Worm (Caenorhabditis elegans) whole organism, mixed stage, embryonic: Measurements from ENCODE around the gene Y54G11A.1.

Source experiments
- ces-1 ChIP-seq: fragments of 150-350 bp; optimal IDR thresholded peaks from 2 replicates; lab custom pipeline; 2014; ENCODE audit warnings: missing biosample characterization, missing genetic modification reagents, missing genetic modification characterization
- cnd-1 ChIP-seq: fragments of 200-800 bp; sonication (Bioruptor generic); optimal IDR thresholded peaks from 2 replicates; lab custom pipeline; 2018; ENCODE audit warnings: mild to moderate bottlenecking, missing genetic modification characterization, missing compliant biosample characterization
- drap-1 ChIP-seq: fragments of 200-800 bp; sonication (Bioruptor generic); optimal IDR thresholded peaks from 3 replicates; lab custom pipeline; 2018; ENCODE audit warnings: mild to moderate bottlenecking, missing genetic modification characterization, missing compliant biosample characterization
- mab-5 ChIP-seq: fragments of 150-350 bp; optimal IDR thresholded peaks from 2 replicates; lab custom pipeline; 2014; ENCODE audit warnings: missing biosample characterization, missing genetic modification characterization
- nhr-12 ChIP-seq: fragments of 150-350 bp; optimal IDR thresholded peaks from 2 replicates; lab custom pipeline; 2014; ENCODE audit warnings: missing biosample characterization, missing genetic modification characterization
- nhr-237 ChIP-seq: fragments of 150-350 bp; optimal IDR thresholded peaks from 2 replicates; lab custom pipeline; 2014; ENCODE audit warnings: missing biosample characterization, missing genetic modification characterization
- nhr-28 ChIP-seq: fragments of 150-350 bp; optimal IDR thresholded peaks from 2 replicates; lab custom pipeline; 2014; ENCODE audit warnings: missing biosample characterization, missing genetic modification characterization
- snpc-4 ChIP-seq: fragments of 150-350 bp; optimal IDR thresholded peaks from 2 replicates; lab custom pipeline; 2014; ENCODE audit warnings: missing biosample characterization, missing genetic modification characterization
- unc-39 ChIP-seq: fragments of 150-350 bp; optimal IDR thresholded peaks from 2 replicates; lab custom pipeline; 2014; ENCODE audit warnings: missing biosample characterization, missing genetic modification characterization
- unc-62 ChIP-seq: fragments of 150-350 bp; optimal IDR thresholded peaks from 2 replicates; lab custom pipeline; 2014; ENCODE audit warnings: missing biosample characterization, missing genetic modification reagents, missing genetic modification characterization

DNA sequence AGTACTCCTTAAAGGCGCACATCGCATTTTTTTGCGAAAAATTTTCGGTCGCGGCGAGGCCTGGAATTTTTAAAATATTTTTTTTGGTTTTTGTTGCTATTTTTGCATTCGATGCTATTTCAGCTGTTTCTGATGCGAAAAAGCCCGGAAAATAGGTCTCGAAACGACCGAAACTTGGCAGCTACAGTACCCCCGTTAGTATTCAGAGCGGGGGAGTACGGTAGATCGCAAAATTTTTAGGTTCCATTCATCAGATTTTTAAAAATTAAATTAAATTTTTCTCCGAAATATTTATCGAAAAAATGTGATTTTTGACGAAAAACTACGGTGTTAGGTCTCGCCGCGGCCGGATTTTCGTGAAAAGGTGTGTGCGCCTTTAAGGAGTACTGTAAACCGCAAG lies 13.1 kb downstream of the Y54G11A.1 start:
- TF ChIP-seq unc-39: no peak
- TF ChIP-seq ces-1: no peak
- TF ChIP-seq unc-62 (GFP tag; lab: Kevin White, UChicago): no peak
- TF ChIP-seq drap-1 (GFP tag; lab: Kevin White, UChicago): no peak
- no peak for TF ChIP-seq nhr-12 (tag; lab: Kevin White, UChicago)
- no peak for TF ChIP-seq nhr-237
- no peak for TF ChIP-seq mab-5 (tag; lab: Kevin White, UChicago)
- no peak for TF ChIP-seq cnd-1
- TF ChIP-seq nhr-28 (tag; lab: Kevin White, UChicago): no peak
- TF ChIP-seq snpc-4 (tag; lab: Kevin White, UChicago): no peak
